Worm (Caenorhabditis elegans) whole organism, L4/young adult: ENCODE data around the gene C42D4.18.

Experiments
- W03F9.2 ChIP-seq: fragments of 150-350 bp; optimal IDR thresholded peaks from 2 replicates; lab custom pipeline; 2014; ENCODE audit warnings: missing biosample characterization, missing genetic modification characterization
- dao-5 ChIP-seq: sonication (generic microtip); optimal IDR thresholded peaks from 2 replicates; lab custom pipeline; 2016; ENCODE audit warnings: missing genotype, missing genetic modification characterization, moderate library complexity, missing compliant biosample characterization
- him-1 ChIP-seq: sonication (generic microtip); optimal IDR thresholded peaks from 2 replicates; lab custom pipeline; 2016; ENCODE audit warnings: missing genotype, missing genetic modification reagents, missing genetic modification characterization, missing compliant biosample characterization

DNA sequence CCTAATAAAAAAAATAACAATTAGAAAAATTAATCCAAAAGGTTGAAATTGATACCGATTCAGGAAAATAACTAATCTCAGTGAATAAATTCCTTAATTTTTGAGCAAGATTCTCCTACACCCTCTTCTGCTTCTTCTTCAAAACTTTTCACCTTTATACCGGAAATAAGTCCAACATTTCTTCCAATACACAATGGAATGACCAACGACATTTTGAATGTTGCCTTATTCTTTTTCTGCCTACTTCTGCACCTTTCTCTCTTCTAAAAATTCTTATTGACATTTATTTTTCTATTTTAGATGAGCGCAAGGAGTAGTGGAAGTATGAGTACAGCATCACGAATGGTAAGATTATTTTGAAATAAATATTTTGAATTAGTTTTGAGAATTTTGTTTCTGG, 30.3 kb downstream of the C42D4.18 start, which contains the start of gene unc-8:
- TF ChIP-seq him-1 (tag; lab: Kevin White, UChicago) = no peak
- no peak for TF ChIP-seq dao-5
- no peak for TF ChIP-seq W03F9.2
